Fruit fly (Drosophila melanogaster): Measurements from ENCODE around the gene Rh7.

Rh7 gene

dm6 chr3L:12223635-12224016, 48.3 kb upstream of the Rh7 start (continued):
- TF ChIP-seq ara (GFP tag; IDR thresholded peaks at IDR 0.05): no peak
- no peak for TF ChIP-seq CG16863 (GFP tag; optimal IDR thresholded peaks at IDR 0.05)
- TF ChIP-seq CG1602 (GFP tag; optimal IDR thresholded peaks at IDR 0.05): no peak
- TF ChIP-seq crp (GFP tag; optimal IDR thresholded peaks at IDR 0.05): no peak
- TF ChIP-seq Dll (GFP tag; IDR thresholded peaks at IDR 0.05; ENCODE audit: partially characterized antibody): no peak
- TF ChIP-seq esg (GFP tag; conservative IDR thresholded peaks at IDR 0.05): no peak
- TF ChIP-seq MESR4 (GFP tag; optimal IDR thresholded peaks at IDR 0.05): no peak
- TF ChIP-seq Six4 (GFP tag; optimal IDR thresholded peaks at IDR 0.05): no peak
- TF ChIP-seq CG8944 (GFP tag; optimal IDR thresholded peaks at IDR 0.05): no peak
- TF ChIP-seq btn (GFP tag; optimal IDR thresholded peaks at IDR 0.05): no peak
- TF ChIP-seq ATbp (GFP tag; optimal IDR thresholded peaks at IDR 0.05): no peak
- no peak for TF ChIP-seq knrl (GFP tag; IDR thresholded peaks at IDR 0.05; ENCODE audit: partially characterized antibody)
- TF ChIP-seq E2f1 (GFP tag; IDR thresholded peaks at IDR 0.05): no peak
- no peak for TF ChIP-seq Stat92E (GFP tag; optimal IDR thresholded peaks at IDR 0.05)
- no peak for TF ChIP-seq chm (GFP tag; IDR thresholded peaks at IDR 0.05)
- no peak for TF ChIP-seq CG7963 (GFP tag; IDR thresholded peaks at IDR 0.05; ENCODE audit: partially characterized antibody)
- no peak for TF ChIP-seq Lhr (GFP tag; optimal IDR thresholded peaks at IDR 0.05)
- no peak for TF ChIP-seq z (GFP tag; IDR thresholded peaks at IDR 0.05)
- no peak for TF ChIP-seq CG14965 (GFP tag; optimal IDR thresholded peaks at IDR 0.05; ENCODE audit: borderline replicate concordance)
- peak; percentile 8 for TF ChIP-seq CG7839 (tag; optimal IDR thresholded peaks at IDR 0.05)
- no peak for TF ChIP-seq grau (tag; optimal IDR thresholded peaks at IDR 0.05)
- TF ChIP-seq ewg (GFP tag; optimal IDR thresholded peaks at IDR 0.05): no peak
- no peak for TF ChIP-seq dpn (GFP tag; optimal IDR thresholded peaks at IDR 0.05)
- TF ChIP-seq ssp (GFP tag; IDR thresholded peaks at IDR 0.05): 0 out of 2 replicates have a peak, but pooled peaks have one; percentile 7
- TF ChIP-seq chif (GFP tag; optimal IDR thresholded peaks at IDR 0.05): no peak
- no peak for TF ChIP-seq prd (optimal IDR thresholded peaks at IDR 0.05)
- TF ChIP-seq prd (GFP tag; IDR thresholded peaks at IDR 0.05): peak; percentile 45; the same call in 1 of the 3 replicates
- TF ChIP-seq CG32532 (GFP tag; IDR thresholded peaks at IDR 0.05): no peak
- no peak for TF ChIP-seq pfk (GFP tag; optimal IDR thresholded peaks at IDR 0.05)
- TF ChIP-seq Scr (GFP tag; IDR thresholded peaks at IDR 0.05; ENCODE audit: partially characterized antibody): no peak
- no peak for TF ChIP-seq CG6254 (GFP tag; optimal IDR thresholded peaks at IDR 0.05)
- TF ChIP-seq CG32772 (GFP tag; IDR thresholded peaks at IDR 0.05): no peak
- no peak for TF ChIP-seq rib (GFP tag; IDR thresholded peaks at IDR 0.05)
- no peak for TF ChIP-seq CG10267 (tag; optimal IDR thresholded peaks at IDR 0.05)
- no peak for TF ChIP-seq ab (GFP tag; optimal IDR thresholded peaks at IDR 0.05)
- TF ChIP-seq E2f2 (GFP tag; IDR thresholded peaks at IDR 0.05): no peak
- TF ChIP-seq Ssrp (tag; optimal IDR thresholded peaks at IDR 0.05): no peak
- TF ChIP-seq Atf6 (GFP tag; IDR thresholded peaks at IDR 0.05): no peak
- TF ChIP-seq CG17802 (tag; optimal IDR thresholded peaks at IDR 0.05): no peak
- TF ChIP-seq en (GFP tag; optimal IDR thresholded peaks at IDR 0.05): no peak
- TF ChIP-seq CG9932 (GFP tag; IDR thresholded peaks at IDR 0.05): no peak
- TF ChIP-seq Taf1 (GFP tag; IDR thresholded peaks at IDR 0.05): no peak
- no peak for TF ChIP-seq CG10959 (GFP tag; IDR thresholded peaks at IDR 0.05)
- TF ChIP-seq jigr1 (GFP tag; IDR thresholded peaks at IDR 0.05): no peak
- peak; percentile 38 for TF ChIP-seq gem (tag; optimal IDR thresholded peaks at IDR 0.05)
- no peak for TF ChIP-seq bab2 (GFP tag; optimal IDR thresholded peaks at IDR 0.05)
- no peak for TF ChIP-seq hbn (GFP tag; IDR thresholded peaks at IDR 0.05; ENCODE audit: partially characterized antibody)
- TF ChIP-seq CG10654 (GFP tag; optimal IDR thresholded peaks at IDR 0.05): no peak
- TF ChIP-seq run (tag; optimal IDR thresholded peaks at IDR 0.05): no peak
- no peak for TF ChIP-seq CG10147 (GFP tag; optimal IDR thresholded peaks at IDR 0.05)
- TF ChIP-seq CG9437 (GFP tag; optimal IDR thresholded peaks at IDR 0.05): no peak

Data from whole organism, embryonic.